Worm (Caenorhabditis elegans) whole organism, young adult: Measurements from ENCODE around the gene pch-2.

Experiments used
- B0261.1 ChIP-seq: sonication (generic microtip); optimal IDR thresholded peaks from 2 replicates; lab custom pipeline; 2016; ENCODE audit warnings: mild to moderate bottlenecking, missing genetic modification characterization, moderate library complexity, missing compliant biosample characterization
- B0336.3 ChIP-seq: fragments of 200-800 bp; sonication (Bioruptor generic); IDR thresholded peaks from 2 replicates; pipeline ENCODE4 v1.3.6; 2022; ENCODE audit warnings: missing genetic modification characterization, missing compliant biosample characterization
- C06A6.2 ChIP-seq: fragments of 200-800 bp; sonication (Bioruptor generic); conservative IDR thresholded peaks from 2 replicates; pipeline ENCODE4 v1.3.6; 2022; ENCODE audit warnings: missing genetic modification characterization, missing compliant biosample characterization
- C17E4.6 ChIP-seq: fragments of 200-800 bp; sonication (Bioruptor generic); IDR thresholded peaks from 2 replicates; pipeline ENCODE4 v1.3.6; 2022; ENCODE audit warnings: missing genetic modification reagents, missing genetic modification characterization, missing compliant biosample characterization
- D2030.7 ChIP-seq: fragments of 200-800 bp; sonication (Bioruptor generic); IDR thresholded peaks from 2 replicates; pipeline ENCODE4 v1.3.6; 2022; ENCODE audit warnings: missing genetic modification reagents, missing genetic modification characterization, missing compliant biosample characterization
- F10E7.11 ChIP-seq: sonication (generic microtip); optimal IDR thresholded peaks from 2 replicates; lab custom pipeline; 2017; ENCODE audit warnings: mild to moderate bottlenecking, missing genetic modification characterization, moderate library complexity, missing compliant biosample characterization
- F33H1.4 ChIP-seq: fragments of 200-800 bp; sonication (Bioruptor generic); IDR thresholded peaks from 2 replicates; pipeline ENCODE4 v1.3.6; 2022; ENCODE audit warnings: missing genetic modification reagents, missing genetic modification characterization, missing compliant biosample characterization
- F57A8.1 ChIP-seq: fragments of 200-800 bp; sonication (Bioruptor generic); optimal IDR thresholded peaks from 2 replicates; lab custom pipeline; 2018; ENCODE audit warnings: mild to moderate bottlenecking, missing genetic modification characterization, moderate library complexity, missing compliant biosample characterization
- K12H6.12 ChIP-seq: fragments of 200-800 bp; sonication (Bioruptor generic); optimal IDR thresholded peaks from 2 replicates; lab custom pipeline; 2018; ENCODE audit warnings: mild to moderate bottlenecking, missing genetic modification characterization, missing compliant biosample characterization
- Y53G8AR.9 ChIP-seq: fragments of 200-800 bp; sonication (Bioruptor generic); conservative IDR thresholded peaks from 2 replicates; pipeline ENCODE4 v1.3.6; 2022; ENCODE audit warnings: missing genetic modification reagents, missing genetic modification characterization, missing compliant biosample characterization
- Y95B8A.8 ChIP-seq: fragments of 200-800 bp; sonication (Bioruptor generic); IDR thresholded peaks from 2 replicates; pipeline ENCODE4 v1.3.6; 2022; ENCODE audit warnings: missing genetic modification reagents, missing genetic modification characterization, missing compliant biosample characterization
- ZK185.1 ChIP-seq: sonication (generic microtip); optimal IDR thresholded peaks from 2 replicates; lab custom pipeline; 2016; ENCODE audit warnings: mild to moderate bottlenecking, missing genetic modification characterization, missing compliant biosample characterization; ENCODE audit not compliant: poor library complexity, severe bottlenecking
- ama-1 ChIP-seq, 3 experiments: fragments of 150-350 bp in 1 of 3; sonication (generic microtip) in 2 of 3; optimal IDR thresholded peaks; 2 replicates each; lab custom pipeline; 2014 to 2018; ENCODE audit warnings: missing biosample characterization in 2 of 3, missing genetic modification characterization in 2 of 3, missing genetic modification reagents in 2 of 3
- atf-7 ChIP-seq: sonication (generic microtip); optimal IDR thresholded peaks from 2 replicates; lab custom pipeline; 2017; ENCODE audit warnings: mild to moderate bottlenecking, missing genetic modification characterization, missing compliant biosample characterization
- athp-1 ChIP-seq: sonication (generic microtip); optimal IDR thresholded peaks from 2 replicates; lab custom pipeline; 2017; ENCODE audit warnings: mild to moderate bottlenecking, missing genetic modification characterization, missing compliant biosample characterization
- bed-2 ChIP-seq: fragments of 200-800 bp; sonication (Bioruptor generic); IDR thresholded peaks from 2 replicates; pipeline ENCODE4 v1.3.6; 2022; ENCODE audit warnings: missing genetic modification reagents, missing genetic modification characterization, missing compliant biosample characterization
- ccch-3 ChIP-seq: fragments of 200-800 bp; sonication (Bioruptor generic); optimal IDR thresholded peaks from 2 replicates; lab custom pipeline; 2018; ENCODE audit warnings: mild to moderate bottlenecking, missing genetic modification characterization, missing compliant biosample characterization
- cebp-2 ChIP-seq: fragments of 200-800 bp; sonication (Bioruptor generic); IDR thresholded peaks from 2 replicates; pipeline ENCODE4 v1.3.6; 2022; ENCODE audit warnings: missing genetic modification characterization, missing compliant biosample characterization
- ceh-40 ChIP-seq: fragments of 200-800 bp; sonication (Bioruptor generic); IDR thresholded peaks from 2 replicates; pipeline ENCODE4 v1.3.6; 2022; ENCODE audit warnings: missing genetic modification characterization, missing compliant biosample characterization
- ceh-79 ChIP-seq: sonication (generic microtip); optimal IDR thresholded peaks from 2 replicates; lab custom pipeline; 2017; ENCODE audit warnings: mild to moderate bottlenecking, missing genetic modification characterization, missing compliant biosample characterization
- ceh-91 ChIP-seq: fragments of 200-800 bp; sonication (Bioruptor generic); IDR thresholded peaks from 2 replicates; pipeline ENCODE4 v1.3.6; 2022; ENCODE audit warnings: missing genetic modification reagents, missing genetic modification characterization, missing compliant biosample characterization
- dox-1 ChIP-seq: fragments of 200-800 bp; sonication (Bioruptor generic); IDR thresholded peaks from 2 replicates; pipeline ENCODE4 v1.3.6; 2022; ENCODE audit warnings: missing genetic modification reagents, missing genetic modification characterization, missing compliant biosample characterization
- dpl-1 ChIP-seq: fragments of 150-350 bp; optimal IDR thresholded peaks from 2 replicates; lab custom pipeline; 2014; ENCODE audit warnings: missing biosample characterization, missing genetic modification reagents, missing genetic modification characterization
- ets-4 ChIP-seq: fragments of 200-800 bp; sonication (Bioruptor generic); optimal IDR thresholded peaks from 2 replicates; lab custom pipeline; 2018; ENCODE audit warnings: mild to moderate bottlenecking, missing genetic modification characterization, missing compliant biosample characterization
- him-1 ChIP-seq: sonication (generic microtip); optimal IDR thresholded peaks from 2 replicates; lab custom pipeline; 2016; ENCODE audit warnings: missing genotype, missing genetic modification reagents, missing genetic modification characterization, missing compliant biosample characterization
- hmg-1.2 ChIP-seq: fragments of 200-800 bp; sonication (Bioruptor generic); IDR thresholded peaks from 2 replicates; pipeline ENCODE4 v1.3.6; 2022; ENCODE audit warnings: missing genetic modification reagents, missing genetic modification characterization, missing compliant biosample characterization
- hrde-1 ChIP-seq: sonication (generic microtip); optimal IDR thresholded peaks from 2 replicates; lab custom pipeline; 2016; ENCODE audit warnings: missing genetic modification characterization, mild to moderate bottlenecking, missing compliant biosample characterization, moderate library complexity, missing genotype, missing genetic modification reagents, borderline replicate concordance
- hsf-1 ChIP-seq: fragments of 200-800 bp; sonication (Bioruptor generic); IDR thresholded peaks from 2 replicates; pipeline ENCODE4 v1.3.6; 2022; ENCODE audit warnings: missing genetic modification reagents, missing genetic modification characterization, missing compliant biosample characterization
- lin-54 ChIP-seq: fragments of 200-800 bp; sonication (Bioruptor generic); optimal IDR thresholded peaks from 2 replicates; lab custom pipeline; 2018; ENCODE audit warnings: mild to moderate bottlenecking, missing genetic modification characterization, missing compliant biosample characterization
- lir-1 ChIP-seq: fragments of 200-800 bp; sonication (Bioruptor generic); conservative IDR thresholded peaks from 2 replicates; pipeline ENCODE4 v1.3.6; 2022; ENCODE audit warnings: missing genetic modification reagents, missing genetic modification characterization, missing compliant biosample characterization
- lsy-27 ChIP-seq: sonication (generic microtip); optimal IDR thresholded peaks from 2 replicates; lab custom pipeline; 2017; ENCODE audit warnings: missing genetic modification characterization, mild to moderate bottlenecking, missing compliant biosample characterization, antibody characterized with exemption, missing genotype, borderline replicate concordance; ENCODE audit not compliant: insufficient read depth
- madf-6 ChIP-seq: fragments of 200-800 bp; sonication (Bioruptor generic); IDR thresholded peaks from 2 replicates; pipeline ENCODE4 v1.3.6; 2022; ENCODE audit warnings: missing genetic modification reagents, missing genetic modification characterization, missing compliant biosample characterization
- mxl-1 ChIP-seq: sonication (generic microtip); optimal IDR thresholded peaks from 2 replicates; lab custom pipeline; 2016; ENCODE audit warnings: missing genetic modification characterization, missing compliant biosample characterization
- nfya-2 ChIP-seq: fragments of 200-800 bp; sonication (Bioruptor generic); IDR thresholded peaks from 2 replicates; pipeline ENCODE4 v1.3.6; 2022; ENCODE audit warnings: missing genetic modification reagents, missing genetic modification characterization, missing compliant biosample characterization
- nfyb-1 ChIP-seq: fragments of 200-800 bp; sonication (Bioruptor generic); IDR thresholded peaks from 2 replicates; pipeline ENCODE4 v1.3.6; 2022; ENCODE audit warnings: missing genetic modification reagents, missing genetic modification characterization, missing compliant biosample characterization
- nhr-120 ChIP-seq: fragments of 200-800 bp; sonication (Bioruptor generic); IDR thresholded peaks from 2 replicates; pipeline ENCODE4 v1.3.6; 2022; ENCODE audit warnings: missing genetic modification characterization, missing compliant biosample characterization
- nhr-179 ChIP-seq: sonication (generic microtip); optimal IDR thresholded peaks from 2 replicates; lab custom pipeline; 2016; ENCODE audit warnings: mild to moderate bottlenecking, missing genetic modification characterization, missing compliant biosample characterization
- nhr-27 ChIP-seq: fragments of 200-800 bp; sonication (Bioruptor generic); optimal IDR thresholded peaks from 2 replicates; lab custom pipeline; 2018; ENCODE audit warnings: mild to moderate bottlenecking, missing genetic modification characterization, moderate library complexity, missing compliant biosample characterization
- nhr-80 ChIP-seq: sonication (generic microtip); optimal IDR thresholded peaks from 2 replicates; lab custom pipeline; 2016; ENCODE audit warnings: missing genetic modification characterization, missing compliant biosample characterization
- rcor-1 ChIP-seq: fragments of 200-800 bp; sonication (Bioruptor generic); IDR thresholded peaks from 2 replicates; pipeline ENCODE4 v1.3.6; 2022; ENCODE audit warnings: missing genetic modification reagents, missing genetic modification characterization, missing compliant biosample characterization
- sdz-38 ChIP-seq: sonication (generic microtip); optimal IDR thresholded peaks from 2 replicates; lab custom pipeline; 2016; ENCODE audit warnings: missing genotype, missing genetic modification characterization, missing compliant biosample characterization
- snpc-1.1 ChIP-seq: sonication (generic microtip); optimal IDR thresholded peaks from 2 replicates; lab custom pipeline; 2017; ENCODE audit warnings: missing genetic modification characterization, mild to moderate bottlenecking, missing compliant biosample characterization, antibody characterized with exemption, moderate library complexity, missing genotype, missing genetic modification reagents; ENCODE audit not compliant: insufficient read depth
- tbx-9 ChIP-seq: sonication (generic microtip); optimal IDR thresholded peaks from 2 replicates; lab custom pipeline; 2016; ENCODE audit warnings: borderline replicate concordance, missing genetic modification characterization, inconsistent platforms, missing compliant biosample characterization
- zim-3 ChIP-seq: sonication (generic microtip); optimal IDR thresholded peaks from 2 replicates; lab custom pipeline; 2017; ENCODE audit warnings: mild to moderate bottlenecking, missing genetic modification characterization, moderate library complexity, missing compliant biosample characterization
- ztf-18 ChIP-seq: sonication (generic microtip); optimal IDR thresholded peaks from 2 replicates; lab custom pipeline; 2016; ENCODE audit warnings: missing genotype, mild to moderate bottlenecking, missing genetic modification characterization, missing compliant biosample characterization
- ztf-25 ChIP-seq: fragments of 200-800 bp; sonication (Bioruptor generic); IDR thresholded peaks from 2 replicates; pipeline ENCODE4 v1.3.6; 2022; ENCODE audit warnings: missing genetic modification reagents, missing genetic modification characterization, missing compliant biosample characterization
- ztf-26 ChIP-seq: sonication (generic microtip); optimal IDR thresholded peaks from 2 replicates; lab custom pipeline; 2017; ENCODE audit warnings: missing genetic modification characterization, missing compliant biosample characterization
- ztf-28 ChIP-seq: fragments of 200-800 bp; sonication (Bioruptor generic); IDR thresholded peaks from 2 replicates; pipeline ENCODE4 v1.3.6; 2022; ENCODE audit warnings: missing genetic modification reagents, missing genetic modification characterization, missing compliant biosample characterization

pch-2 gene

ce11 chrII:8124867-8125266 is 33.3 kb upstream of the pch-2 start, which contains the start of gene ire-1 (continued):
- peak; percentile 59 for TF ChIP-seq dox-1 (GFP tag; lab: Robert Waterston, UW)
- TF ChIP-seq cebp-2 (GFP tag; lab: Robert Waterston, UW), result no peak
- no peak for TF ChIP-seq ceh-40 (GFP tag; lab: Robert Waterston, UW)
- TF ChIP-seq F10E7.11, result no peak
- TF ChIP-seq bed-2, result no peak
- TF ChIP-seq hrde-1, result no peak
- no peak for TF ChIP-seq C06A6.2
- TF ChIP-seq atf-7, result no peak
- no peak for TF ChIP-seq ztf-28 (GFP tag; lab: Robert Waterston, UW)
- no peak for TF ChIP-seq athp-1
- TF ChIP-seq zim-3, result no peak
- TF ChIP-seq ztf-18, result peak; percentile 28
- TF ChIP-seq C17E4.6 (GFP tag; lab: Robert Waterston, UW), result no peak
- no peak for TF ChIP-seq Y53G8AR.9 (GFP tag; lab: Robert Waterston, UW)
- peak; percentile 33 for TF ChIP-seq K12H6.12 (tag; lab: Kevin White, UChicago)
- no peak for TF ChIP-seq nfya-2
- TF ChIP-seq lin-54, result no peak
- TF ChIP-seq him-1 (tag; lab: Kevin White, UChicago), result no peak
- no peak for TF ChIP-seq rcor-1 (GFP tag; lab: Robert Waterston, UW)
- no peak for TF ChIP-seq nhr-179 (tag; lab: Kevin White, UChicago)
- TF ChIP-seq ztf-25 (GFP tag; lab: Robert Waterston, UW), result no peak
- peak; percentile 3 for TF ChIP-seq dpl-1 (GFP tag; lab: Kevin White, UChicago)
- no peak for TF ChIP-seq ceh-91 (GFP tag; lab: Robert Waterston, UW)
- TF ChIP-seq ets-4 (GFP tag; lab: Kevin White, UChicago), result no peak
- no peak for TF ChIP-seq lsy-27 (tag; lab: Kevin White, UChicago)
- no peak for TF ChIP-seq F57A8.1 (GFP tag; lab: Kevin White, UChicago)
- TF ChIP-seq ama-1 (optimal IDR thresholded peaks at IDR 0.05; lab: Kevin White, UChicago), result no peak
- TF ChIP-seq ama-1 (GFP tag; optimal IDR thresholded peaks at IDR 0.05; lab: Kevin White, UChicago), result no peak
- no peak for TF ChIP-seq nhr-120
- no peak for TF ChIP-seq hsf-1 (GFP tag; lab: Robert Waterston, UW)
- TF ChIP-seq lir-1 (GFP tag; lab: Robert Waterston, UW), result no peak
- no peak for TF ChIP-seq B0261.1 (tag; lab: Kevin White, UChicago)
- TF ChIP-seq B0336.3 (GFP tag; lab: Robert Waterston, UW), result no peak
- no peak for TF ChIP-seq mxl-1
- no peak for TF ChIP-seq ztf-26 (tag; lab: Kevin White, UChicago)
- no peak for TF ChIP-seq ceh-79
- no peak for TF ChIP-seq ccch-3 (GFP tag; lab: Kevin White, UChicago)
- peak; percentile 45; the same call in 1 of the 2 replicates for TF ChIP-seq F33H1.4 (GFP tag; lab: Robert Waterston, UW)
- peak; percentile 25; the same call in 1 of the 2 replicates for TF ChIP-seq hmg-1.2 (GFP tag; lab: Robert Waterston, UW)
- peak; percentile 37 for TF ChIP-seq ZK185.1 (tag; lab: Kevin White, UChicago)
- peak; percentile 30; the same call in 1 of the 2 replicates for TF ChIP-seq madf-6 (GFP tag; lab: Robert Waterston, UW)
- TF ChIP-seq nhr-80 (tag; lab: Kevin White, UChicago), result peak; percentile 61
- TF ChIP-seq tbx-9 (tag; lab: Kevin White, UChicago), result no peak
- TF ChIP-seq Y95B8A.8 (GFP tag; lab: Robert Waterston, UW), result peak; percentile 47; the same call in 1 of the 2 replicates
- TF ChIP-seq nfyb-1, result no peak
- peak; percentile 12; the same call in 1 of the 2 replicates for TF ChIP-seq D2030.7 (GFP tag; lab: Robert Waterston, UW)
- TF ChIP-seq nhr-27 (tag; lab: Kevin White, UChicago), result no peak
- TF ChIP-seq sdz-38 (tag; lab: Kevin White, UChicago), result no peak
- no peak for TF ChIP-seq snpc-1.1 (tag; lab: Kevin White, UChicago)
